Fruit fly (Drosophila melanogaster): ENCODE data around the gene CG4829.

Gene CG4829

DNA sequence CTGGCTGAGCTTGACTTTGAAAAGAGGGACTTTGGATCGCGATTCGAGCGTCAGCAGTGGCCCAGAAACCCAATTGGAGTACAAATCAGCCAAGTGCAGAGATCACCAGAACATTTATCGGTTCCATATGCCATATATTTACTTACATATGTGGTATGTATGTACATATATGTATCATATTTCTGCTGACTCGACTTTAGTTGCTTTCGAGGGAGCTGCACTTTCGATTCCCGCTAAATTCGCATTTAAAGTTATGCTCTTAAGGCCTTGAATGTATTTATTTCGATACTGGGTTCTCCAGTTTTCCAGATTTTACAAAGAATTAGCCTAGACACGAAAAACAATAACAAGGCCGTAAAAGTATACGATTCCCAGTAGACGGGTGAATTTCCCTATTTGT is 20.3 kb downstream of the CG4829 start:
- no peak for TF ChIP-seq sens-2 (GFP tag; IDR thresholded peaks at IDR 0.05)
- TF ChIP-seq inv (GFP tag; IDR thresholded peaks at IDR 0.05; ENCODE audit: partially characterized antibody), result no peak
- TF ChIP-seq Doc2 (GFP tag; IDR thresholded peaks at IDR 0.05), result no peak
- no peak for TF ChIP-seq mirr (GFP tag; optimal IDR thresholded peaks at IDR 0.05)
- no peak for TF ChIP-seq B-H2 (GFP tag; optimal IDR thresholded peaks at IDR 0.05)
- no peak for TF ChIP-seq Usf (GFP tag; optimal IDR thresholded peaks at IDR 0.05)
- no peak for TF ChIP-seq zfh2 (GFP tag; optimal IDR thresholded peaks at IDR 0.05)

DNA sequence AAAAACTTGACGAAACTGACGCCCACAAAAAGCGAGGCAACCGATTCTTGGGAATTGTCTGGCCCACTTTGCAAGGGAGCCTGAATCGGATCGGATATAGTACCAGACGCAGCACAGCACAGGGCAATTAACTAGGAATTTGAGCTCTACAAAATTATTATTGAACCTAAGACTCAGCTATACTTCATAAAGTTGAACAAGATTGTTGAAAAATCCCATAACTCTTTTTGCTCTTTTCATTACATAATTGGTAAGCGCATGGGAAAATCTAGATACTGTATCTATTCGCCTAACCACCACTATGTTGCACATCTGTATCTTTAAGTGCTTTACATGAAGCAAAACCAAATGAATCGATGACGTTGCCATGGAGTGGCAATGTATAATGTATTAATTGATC is 21.6 kb downstream of the CG4829 start:
- TF ChIP-seq Med (GFP tag), result peak; percentile 90
- TF ChIP-seq CG7556 (GFP tag; optimal IDR thresholded peaks at IDR 0.05), result peak; percentile 61
- peak; percentile 44 for TF ChIP-seq Nf-YB (GFP tag; optimal IDR thresholded peaks at IDR 0.05)
- no peak for TF ChIP-seq knrl (GFP tag; IDR thresholded peaks at IDR 0.05; ENCODE audit: partially characterized antibody)
- peak; percentile 61 for TF ChIP-seq CG32532 (GFP tag; IDR thresholded peaks at IDR 0.05)
- TF ChIP-seq otp (GFP tag; IDR thresholded peaks at IDR 0.05), result peak; percentile 80; the same call in 2 of the 3 replicates
- peak; percentile 30 for TF ChIP-seq scrt (GFP tag; optimal IDR thresholded peaks at IDR 0.05)
- no peak for TF ChIP-seq CG3838 (GFP tag; optimal IDR thresholded peaks at IDR 0.05)
- peak; percentile 62 for TF ChIP-seq bab2 (GFP tag; optimal IDR thresholded peaks at IDR 0.05)
- TF ChIP-seq usp (GFP tag; optimal IDR thresholded peaks at IDR 0.05), result no peak
- no peak for TF ChIP-seq Adf1 (GFP tag; IDR thresholded peaks at IDR 0.05)
- peak; percentile 30 for TF ChIP-seq dmrt11E (tag; optimal IDR thresholded peaks at IDR 0.05)
- 0 out of 2 replicates have a peak, but pooled peaks have one; percentile 24 for TF ChIP-seq Atf6 (GFP tag; IDR thresholded peaks at IDR 0.05)
- no peak for TF ChIP-seq Dip2 (GFP tag; IDR thresholded peaks at IDR 0.05)
- TF ChIP-seq nerfin-1 (tag; optimal IDR thresholded peaks at IDR 0.05), result peak; percentile 62
- TF ChIP-seq Stat92E (GFP tag; optimal IDR thresholded peaks at IDR 0.05), result peak in 1 of 3 experiments; percentile 18
- no peak for TF ChIP-seq Hey (tag; optimal IDR thresholded peaks at IDR 0.05)
- peak; percentile 47 for TF ChIP-seq CG15011 (GFP tag; optimal IDR thresholded peaks at IDR 0.05)
- no peak for TF ChIP-seq CG6683 (GFP tag; optimal IDR thresholded peaks at IDR 0.05)
- TF ChIP-seq Ptx1 (GFP tag; IDR thresholded peaks at IDR 0.05), result peak; percentile 83
- peak; percentile 70 for TF ChIP-seq ara (GFP tag; IDR thresholded peaks at IDR 0.05)
- TF ChIP-seq crc (GFP tag; optimal IDR thresholded peaks at IDR 0.05), result no peak
- TF ChIP-seq zfh1 (GFP tag; IDR thresholded peaks at IDR 0.05), result peak; percentile 81
- TF ChIP-seq CG12942 (GFP tag; optimal IDR thresholded peaks at IDR 0.05), result peak; percentile 53
- peak; percentile 16 for TF ChIP-seq HmgZ (tag; optimal IDR thresholded peaks at IDR 0.05)
- no peak for TF ChIP-seq cas (GFP tag; IDR thresholded peaks at IDR 0.05)
- peak; percentile 38 for TF ChIP-seq da (GFP tag; optimal IDR thresholded peaks at IDR 0.05)
- peak; percentile 69 for TF ChIP-seq CG8944 (GFP tag; optimal IDR thresholded peaks at IDR 0.05)
- no peak for TF ChIP-seq Dfd (GFP tag; optimal IDR thresholded peaks at IDR 0.05)
- peak; percentile 34; the same call in 1 of the 2 replicates for TF ChIP-seq CG8765 (GFP tag; IDR thresholded peaks at IDR 0.05)
- peak in 1 of 2 experiments; percentile 13 for TF ChIP-seq crp (GFP tag; optimal IDR thresholded peaks at IDR 0.05)
- no peak for TF ChIP-seq CG7987 (GFP tag; optimal IDR thresholded peaks at IDR 0.05)
- no peak for TF ChIP-seq corto (GFP tag; optimal IDR thresholded peaks at IDR 0.05)
- TF ChIP-seq CG10462 (GFP tag; optimal IDR thresholded peaks at IDR 0.05), result peak; percentile 44
- peak; percentile 81 for TF ChIP-seq CG17359 (tag; optimal IDR thresholded peaks at IDR 0.05)
- TF ChIP-seq Oli (tag; optimal IDR thresholded peaks at IDR 0.05), result peak; percentile 85
- peak; percentile 87 for TF ChIP-seq ATbp (GFP tag; optimal IDR thresholded peaks at IDR 0.05)
- peak; percentile 46; the same call in 2 of the 3 replicates for TF ChIP-seq B-H1 (GFP tag; IDR thresholded peaks at IDR 0.05)
- TF ChIP-seq CG18011 (GFP tag; optimal IDR thresholded peaks at IDR 0.05), result peak; percentile 6
- peak; percentile 78 for TF ChIP-seq CG12769 (tag; optimal IDR thresholded peaks at IDR 0.05)
- TF ChIP-seq Mes4 (GFP tag; optimal IDR thresholded peaks at IDR 0.05), result peak; percentile 69
- TF ChIP-seq CG8359 (GFP tag; optimal IDR thresholded peaks at IDR 0.05; ENCODE audit: borderline replicate concordance), result peak; percentile 25

Data from whole organism, embryonic.